Fruit fly (Drosophila melanogaster): Measurements from ENCODE around the gene Imp.

The Imp gene

DNA sequence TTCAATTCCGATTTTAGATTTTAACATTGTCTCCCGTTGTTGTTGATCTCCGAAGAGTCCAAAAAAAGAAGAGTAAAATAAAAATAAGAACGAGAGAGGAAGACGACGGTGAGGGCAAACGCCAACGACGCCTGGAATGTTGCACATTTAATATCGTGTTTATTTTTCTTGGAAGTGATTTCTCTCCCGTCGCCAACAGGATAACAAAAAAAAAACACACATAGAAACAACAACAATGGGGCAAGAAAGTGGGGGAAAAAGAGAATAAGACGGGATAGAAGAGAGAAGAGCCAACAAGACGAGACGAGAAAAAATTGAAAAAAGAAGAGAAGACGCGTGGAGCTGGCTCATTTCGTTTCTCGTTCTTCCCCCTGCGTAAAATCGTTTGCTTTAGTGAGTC is 23.0 kb downstream of the Imp start (continued):
- TF ChIP-seq CG10959 (GFP tag; IDR thresholded peaks at IDR 0.05) (no peak), sisA (GFP tag; IDR thresholded peaks at IDR 0.05) (no peak), Doc3 (GFP tag; IDR thresholded peaks at IDR 0.05; ENCODE audit: partially characterized antibody) (no peak), CG11398 (GFP tag; optimal IDR thresholded peaks at IDR 0.05) (no peak), CG16815 (GFP tag; optimal IDR thresholded peaks at IDR 0.05) (no peak), CG15601 (tag; optimal IDR thresholded peaks at IDR 0.05) (no peak), CG2120 (GFP tag; optimal IDR thresholded peaks at IDR 0.05) (no peak)

DNA sequence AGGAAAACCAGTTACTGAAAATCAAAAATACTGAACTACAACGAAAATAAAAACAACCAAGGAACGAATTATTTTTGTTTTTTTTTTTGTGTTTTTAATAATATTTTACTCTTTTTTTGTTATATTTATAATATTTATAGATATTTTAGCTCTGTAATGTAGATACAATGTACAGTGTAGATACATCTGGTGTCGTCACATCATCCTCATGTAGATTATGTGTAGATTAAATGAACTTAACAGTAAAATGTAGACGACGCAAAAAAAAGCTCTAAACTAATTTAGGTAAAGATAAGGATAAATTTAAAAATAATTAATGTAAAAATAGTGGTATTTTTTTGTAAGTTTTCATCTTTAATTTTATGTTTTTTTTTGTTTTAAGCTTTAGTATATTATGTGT is 34.8 kb downstream of the Imp start:
- TF ChIP-seq Bgb (GFP tag; IDR thresholded peaks at IDR 0.05; ENCODE audit: partially characterized antibody) = peak; percentile 51; the same call in 1 of the 2 replicates
- no peak for TF ChIP-seq CG11085 (GFP tag; IDR thresholded peaks at IDR 0.05)
- TF ChIP-seq CG10543 (GFP tag; optimal IDR thresholded peaks at IDR 0.05) = no peak
- TF ChIP-seq CHES-1-like (GFP tag; optimal IDR thresholded peaks at IDR 0.05) = no peak
- no peak for TF ChIP-seq bbx (GFP tag; IDR thresholded peaks at IDR 0.05; ENCODE audit: partially characterized antibody)
- TF ChIP-seq h (optimal IDR thresholded peaks at IDR 0.05) = no peak
- no peak for TF ChIP-seq Ets97D (GFP tag; optimal IDR thresholded peaks at IDR 0.05)
- TF ChIP-seq sug (tag; optimal IDR thresholded peaks at IDR 0.05) = no peak
- TF ChIP-seq CTCF (GFP tag; optimal IDR thresholded peaks at IDR 0.05) = peak; percentile 60
- no peak for TF ChIP-seq CG10565 (GFP tag; optimal IDR thresholded peaks at IDR 0.05)
- TF ChIP-seq Deaf1 (tag; optimal IDR thresholded peaks at IDR 0.05) = no peak
- no peak for TF ChIP-seq CG18011 (GFP tag; optimal IDR thresholded peaks at IDR 0.05)

DNA sequence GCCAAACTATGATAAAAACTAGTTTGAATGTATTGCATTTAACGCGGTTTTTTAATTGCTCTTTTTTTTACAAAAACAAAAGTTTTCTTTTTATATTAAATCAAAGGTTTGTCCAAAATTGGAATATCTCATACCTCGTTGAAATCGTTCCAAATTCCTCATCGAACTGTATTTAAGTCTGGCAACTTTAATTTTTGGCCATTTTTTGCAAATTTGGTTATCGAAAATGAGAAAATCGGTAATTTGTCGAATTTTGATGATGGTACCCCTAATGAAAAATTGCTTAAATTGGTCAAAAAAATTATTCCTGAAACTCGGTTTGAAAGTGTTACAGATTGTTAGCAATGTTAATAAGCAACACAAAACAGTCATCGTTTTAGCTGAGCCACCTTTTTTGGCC is 36.7 kb downstream of the Imp start:
- TF ChIP-seq MESR4 (GFP tag; optimal IDR thresholded peaks at IDR 0.05) = no peak
- no peak for TF ChIP-seq lilli (GFP tag; optimal IDR thresholded peaks at IDR 0.05)
- 0 out of 2 replicates have a peak, but pooled peaks have one; percentile 17 for TF ChIP-seq MBD-R2 (GFP tag; IDR thresholded peaks at IDR 0.05)
- no peak for TF ChIP-seq CG12155 (GFP tag; optimal IDR thresholded peaks at IDR 0.05)
- peak; percentile 30 for TF ChIP-seq gem (tag; optimal IDR thresholded peaks at IDR 0.05)
- peak; percentile 9; the same call in 1 of the 2 replicates for TF ChIP-seq nerfin-2 (GFP tag; IDR thresholded peaks at IDR 0.05; ENCODE audit: partially characterized antibody)
- TF ChIP-seq tna (GFP tag; IDR thresholded peaks at IDR 0.05; ENCODE audit: partially characterized antibody) = 0 out of 2 replicates have a peak, but pooled peaks have one; percentile 10
- TF ChIP-seq bbx (GFP tag; IDR thresholded peaks at IDR 0.05; ENCODE audit: partially characterized antibody) = peak; percentile 55; the same call in 1 of the 2 replicates
- no peak for TF ChIP-seq CG17385 (GFP tag; optimal IDR thresholded peaks at IDR 0.05)
- no peak for TF ChIP-seq CG10321 (GFP tag; IDR thresholded peaks at IDR 0.05)
- no peak for TF ChIP-seq CG17802 (tag; optimal IDR thresholded peaks at IDR 0.05)
- TF ChIP-seq CG6791 (GFP tag; IDR thresholded peaks at IDR 0.05; ENCODE audit: partially characterized antibody) = 0 out of 3 replicates have a peak, but pooled peaks have one; percentile 20
- peak; percentile 76 for TF ChIP-seq wek (GFP tag; optimal IDR thresholded peaks at IDR 0.05)
- TF ChIP-seq sens (GFP tag) = peak; percentile 81
- no peak for TF ChIP-seq CG8290 (GFP tag; optimal IDR thresholded peaks at IDR 0.05)
- peak in 1 of 2 experiments; percentile 28 for TF ChIP-seq CG8290 (tag; optimal IDR thresholded peaks at IDR 0.05)

DNA sequence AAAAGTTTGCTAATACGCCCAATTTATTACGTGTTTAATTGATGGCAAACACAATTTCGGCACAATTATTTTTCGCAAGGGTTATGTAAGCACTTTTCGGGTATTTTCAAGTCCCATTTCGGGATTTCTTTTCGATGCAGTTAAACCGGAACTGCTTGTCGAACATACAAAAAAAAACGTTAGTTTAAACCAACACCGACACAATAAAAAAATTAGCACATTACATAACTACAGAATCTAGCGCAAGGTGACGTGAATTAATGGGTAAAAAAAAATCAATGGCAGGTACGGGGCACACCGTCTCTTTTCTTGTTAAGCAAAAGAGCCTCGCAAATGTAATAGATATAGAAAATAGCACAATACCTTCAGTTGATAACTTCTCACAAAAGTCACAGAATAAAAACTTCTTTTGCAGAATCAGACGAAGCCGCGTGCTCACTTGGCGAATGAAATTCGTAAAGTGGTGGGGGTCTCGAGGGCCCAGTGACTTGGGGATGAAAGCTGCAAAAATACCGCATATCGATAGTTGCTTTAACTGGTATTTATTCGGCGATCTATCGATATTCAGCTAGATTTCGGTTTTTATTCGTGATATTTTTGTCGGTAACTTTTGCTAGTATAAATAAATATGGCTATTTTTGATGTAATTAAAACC is 37.5 kb downstream of the Imp start, which contains the start of the genes Ant2 and sesB:
TSS of gene Ant2 (minus strand) at position 465 of the 655 bp plus-strand sequence.
TSS of gene sesB (minus strand) at position 516 of the 655 bp plus-strand sequence.
- TF ChIP-seq CG11696 (GFP tag; IDR thresholded peaks at IDR 0.05) (no peak), CG15514 (GFP tag; optimal IDR thresholded peaks at IDR 0.05) (peak; percentile 43), sisA (GFP tag; IDR thresholded peaks at IDR 0.05) (no peak), CG6175 (GFP tag; IDR thresholded peaks at IDR 0.05) (no peak), CG8089 (GFP tag; optimal IDR thresholded peaks at IDR 0.05) (no peak), pzg (GFP tag; optimal IDR thresholded peaks at IDR 0.05) (peak; percentile 75), Bgb (GFP tag; IDR thresholded peaks at IDR 0.05; ENCODE audit: partially characterized antibody) (peak; percentile 83), Nf-YA (GFP tag; IDR thresholded peaks at IDR 0.05) (no peak), CG10431 (GFP tag; optimal IDR thresholded peaks at IDR 0.05) (no peak), Lhr (GFP tag; optimal IDR thresholded peaks at IDR 0.05) (peak; percentile 27), Doc3 (GFP tag; IDR thresholded peaks at IDR 0.05; ENCODE audit: partially characterized antibody) (peak; percentile 59), ham (GFP tag; IDR thresholded peaks at IDR 0.05) (no peak), CG8290 (GFP tag; optimal IDR thresholded peaks at IDR 0.05) (no peak), CG8290 (tag; optimal IDR thresholded peaks at IDR 0.05) (peak in 1 of 2 experiments; percentile 51), tna (GFP tag; IDR thresholded peaks at IDR 0.05; ENCODE audit: partially characterized antibody) (peak; percentile 55), lilli (GFP tag; optimal IDR thresholded peaks at IDR 0.05) (peak; percentile 60), Optix (GFP tag; IDR thresholded peaks at IDR 0.05) (no peak), inv (GFP tag; IDR thresholded peaks at IDR 0.05; ENCODE audit: partially characterized antibody) (peak; percentile 76), CG6272 (GFP tag; IDR thresholded peaks at IDR 0.05) (no peak)
